Fruit fly (Drosophila melanogaster) whole organism, pupa: ENCODE data around the gene CG18063.

Source experiments
- CG12605 ChIP-seq: fragments of 200-800 bp; sonication (Bioruptor generic); IDR thresholded peaks from 2 replicates; pipeline ENCODE4 v1.3.6; 2022; ENCODE audit warnings: missing biosample characterization, missing genetic modification characterization
- rn ChIP-seq: fragments of 200-800 bp; sonication (Bioruptor generic); IDR thresholded peaks from 2 replicates; pipeline ENCODE4 v1.3.6; 2022; ENCODE audit warnings: missing biosample characterization, missing genetic modification characterization

dm6 chr2L:15979186-15979585, 21.5 kb downstream of the CG18063 start, which contains the start of gene CG10839:
- no peak for TF ChIP-seq rn (GFP tag; lab: Robert Waterston, UW)
- no peak for TF ChIP-seq CG12605
